Worm (Caenorhabditis elegans): ENCODE results near the gene F49H12.3.

DNA sequence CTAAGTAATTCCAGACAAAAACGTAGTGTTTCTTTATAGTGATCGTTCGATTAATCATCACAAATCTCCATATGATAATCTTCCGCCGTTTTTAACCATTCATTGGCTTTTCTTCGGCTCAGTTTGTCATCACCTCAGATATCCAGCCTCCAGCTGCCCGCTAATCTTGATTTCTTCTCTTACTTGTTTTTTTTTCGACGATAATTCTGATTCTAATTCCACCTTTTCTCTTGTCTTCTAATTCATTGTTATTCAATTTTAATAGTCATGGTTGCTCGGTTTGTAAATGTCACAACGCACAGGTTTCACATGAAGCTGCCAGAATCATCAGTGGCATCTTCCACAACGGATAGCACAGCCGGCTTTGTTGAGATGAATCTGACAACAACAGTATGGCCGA lies 4.6 kb upstream of the F49H12.3 start, which contains the start of gene F49H12.4:
- no peak for TF ChIP-seq pha-4 (tag; optimal IDR thresholded peaks at IDR 0.05)
- no peak for TF ChIP-seq lsy-2 (tag; optimal IDR thresholded peaks at IDR 0.05)
- TF ChIP-seq sem-2 (GFP tag; optimal IDR thresholded peaks at IDR 0.05): no peak

All from whole organism, mixed stage, embryonic.